Worm (Caenorhabditis elegans) whole organism, L4/young adult: ENCODE results near the gene T11F9.1.
"Not testable (repeated sequence)": the region's sequence is repeated elsewhere in the genome, so short reads cannot be mapped to it uniquely, and the experiment has no call there.

Experiments used
- W03F9.2 ChIP-seq: fragments of 150-350 bp; optimal IDR thresholded peaks from 2 replicates; lab custom pipeline; 2014; ENCODE audit warnings: missing biosample characterization, missing genetic modification characterization
- dao-5 ChIP-seq: sonication (generic microtip); optimal IDR thresholded peaks from 2 replicates; lab custom pipeline; 2016; ENCODE audit warnings: missing genotype, missing genetic modification characterization, moderate library complexity, missing compliant biosample characterization
- him-1 ChIP-seq: sonication (generic microtip); optimal IDR thresholded peaks from 2 replicates; lab custom pipeline; 2016; ENCODE audit warnings: missing genotype, missing genetic modification reagents, missing genetic modification characterization, missing compliant biosample characterization

T11F9.1 gene

ce11 chrV:11446297-11446696 is 13.1 kb upstream of the T11F9.1 start, which contains the start of gene mig-17:
Gene mig-17, plus strand, starts transcription at chrV:11446685.
- no peak for TF ChIP-seq W03F9.2 (tag; lab: Kevin White, UChicago)
- TF ChIP-seq him-1 (tag; lab: Kevin White, UChicago), result no peak
- no peak for TF ChIP-seq dao-5 (tag; lab: Kevin White, UChicago)

DNA sequence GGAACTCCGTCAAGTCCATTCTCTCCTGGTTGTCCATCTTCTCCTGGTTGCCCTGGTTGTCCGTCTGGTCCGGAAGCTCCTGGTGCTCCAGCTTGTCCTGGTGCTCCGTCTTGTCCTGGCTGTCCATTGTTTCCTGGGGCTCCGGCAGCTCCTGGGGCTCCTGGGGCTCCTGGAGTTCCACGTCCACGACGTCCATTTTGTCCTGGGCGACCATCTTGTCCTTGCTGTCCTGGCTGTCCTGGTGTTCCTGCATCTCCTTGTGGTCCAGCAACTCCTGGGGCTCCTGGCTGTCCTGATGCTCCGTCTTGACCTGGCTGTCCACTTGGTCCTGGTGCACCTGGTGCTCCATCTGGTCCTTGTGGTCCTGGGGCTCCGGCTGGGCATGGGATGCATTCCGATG is 10.0 kb upstream of the T11F9.1 start:
- TF ChIP-seq W03F9.2 (tag; lab: Kevin White, UChicago) (no peak), dao-5 (tag; lab: Kevin White, UChicago) (no peak), him-1 (tag; lab: Kevin White, UChicago) (no peak)

DNA sequence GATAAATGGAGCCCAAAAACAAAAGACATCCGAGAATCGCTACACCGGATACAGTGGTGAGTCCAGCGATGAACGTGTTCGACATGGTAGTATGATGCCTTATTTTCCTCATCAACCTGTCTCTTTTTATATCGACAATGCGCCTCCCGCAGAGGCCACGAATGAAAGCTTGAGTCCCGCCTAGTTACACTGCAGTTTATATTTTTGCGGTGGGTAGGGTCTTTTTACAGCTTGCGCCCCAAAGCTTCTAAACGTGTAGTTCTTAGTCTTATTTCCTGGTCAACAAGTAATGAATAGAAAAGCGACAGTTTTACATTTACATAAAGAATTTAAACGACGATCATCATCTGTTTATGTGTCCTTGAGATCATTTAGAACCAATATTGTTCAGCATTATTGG is 9.1 kb upstream of the T11F9.1 start, which contains the start of gene col-156:
Gene col-156 (minus strand): TSS at position 101 of the 400 bp plus-strand sequence.
- no peak for TF ChIP-seq him-1 (tag; lab: Kevin White, UChicago)
- no peak for TF ChIP-seq W03F9.2 (tag; lab: Kevin White, UChicago)
- TF ChIP-seq dao-5 (tag; lab: Kevin White, UChicago), result no peak

DNA sequence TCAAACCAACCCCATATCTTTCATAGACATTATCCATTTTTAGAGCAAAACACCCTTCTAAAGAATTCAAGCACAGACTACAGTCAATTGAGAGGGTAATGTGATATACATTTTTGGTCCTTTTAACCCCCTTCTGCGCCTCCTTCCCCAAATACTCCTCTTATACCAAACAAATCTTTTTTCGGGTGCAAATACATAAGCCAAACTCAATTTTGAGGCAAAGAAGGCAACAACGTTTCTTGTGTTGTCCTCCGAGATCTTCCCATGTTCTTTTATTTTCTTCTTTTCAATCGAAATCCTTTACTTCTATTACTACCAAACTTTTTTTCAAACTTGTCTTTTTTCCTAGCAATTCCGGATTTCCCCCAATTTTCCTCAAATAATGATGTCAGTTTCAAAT is 4.4 kb upstream of the T11F9.1 start:
- TF ChIP-seq dao-5 (tag; lab: Kevin White, UChicago), result no peak

DNA sequence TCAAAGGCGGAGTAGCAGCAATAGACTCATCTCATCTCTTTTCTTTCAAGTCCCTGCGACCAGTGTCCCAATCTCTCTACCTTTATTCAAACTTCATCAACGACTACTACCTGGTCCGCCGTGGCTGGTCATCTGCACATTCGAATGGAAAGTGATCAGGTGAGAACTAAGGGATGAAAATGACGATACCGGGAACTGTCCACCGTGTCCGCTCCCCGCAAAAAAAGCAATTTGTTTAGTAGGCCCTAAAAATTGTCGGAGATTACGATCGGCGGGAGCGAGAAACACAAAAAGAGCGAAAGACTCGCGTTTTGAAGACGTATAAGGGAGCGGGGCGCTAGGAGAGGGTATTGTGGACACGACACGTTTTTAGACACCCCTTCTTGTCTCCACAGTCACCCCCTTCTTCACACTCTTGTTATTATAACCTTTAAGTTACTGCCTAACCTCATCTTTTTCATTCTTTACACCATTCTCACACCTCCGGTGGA is 3.7 kb downstream of the T11F9.1 start, which contains the start of gene zipt-16:
Gene zipt-16 (plus strand): TSS at position 51 of the 491 bp plus-strand sequence.
- no peak for TF ChIP-seq W03F9.2 (tag; lab: Kevin White, UChicago)
- TF ChIP-seq him-1 (tag; lab: Kevin White, UChicago), result no peak
- TF ChIP-seq dao-5 (tag; lab: Kevin White, UChicago), result no peak

DNA sequence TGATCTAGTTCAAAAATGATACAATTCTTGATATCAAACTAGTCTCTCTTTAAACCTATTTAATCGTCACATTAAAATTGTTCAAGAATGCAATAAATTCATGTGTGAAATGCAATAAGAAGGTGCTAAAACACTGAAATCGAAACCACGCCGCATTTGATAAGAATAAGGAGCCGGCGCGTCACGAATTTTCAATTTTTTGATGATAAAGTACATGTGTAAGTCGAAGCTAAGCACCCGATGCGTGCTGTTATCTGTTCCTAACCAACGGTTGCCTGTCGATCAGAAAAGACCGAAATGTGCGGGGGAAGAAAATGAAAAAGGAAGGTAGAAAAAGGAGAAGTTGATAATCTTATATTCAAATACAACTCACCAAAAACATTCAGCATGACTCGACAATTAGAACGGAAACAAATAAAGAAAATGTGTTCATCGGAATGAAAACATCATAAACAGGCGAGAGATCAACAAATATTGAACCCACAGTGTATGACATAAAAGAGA is 10.9 kb downstream of the T11F9.1 start, which contains the start of gene aat-6:
Gene aat-6 (minus strand): TSS at position 454 of the 504 bp plus-strand sequence.
- no peak for TF ChIP-seq dao-5 (tag; lab: Kevin White, UChicago)
- TF ChIP-seq W03F9.2 (tag; lab: Kevin White, UChicago), result no peak
- TF ChIP-seq him-1 (tag; lab: Kevin White, UChicago), result no peak

ce11 chrV:11472209-11472608 is 12.9 kb downstream of the T11F9.1 start, which contains the start of the genes nas-20 and nas-21:
Gene nas-20, minus strand, starts transcription at chrV:11472309.
Gene nas-21, plus strand, starts transcription at chrV:11472564.
- TF ChIP-seq W03F9.2 (tag; lab: Kevin White, UChicago), result no peak
- no peak for TF ChIP-seq dao-5 (tag; lab: Kevin White, UChicago)
- TF ChIP-seq him-1 (tag; lab: Kevin White, UChicago), result no peak

- no peak for TF ChIP-seq dao-5 (tag; lab: Kevin White, UChicago)
Observed at ce11 chrV:11474399-11474798, 15.0 kb downstream of the T11F9.1 start, which contains the start of gene nas-22. Gene nas-22, plus strand, starts transcription at chrV:11474699.

- TF ChIP-seq W03F9.2, dao-5, him-1 (tag; lab: Kevin White, UChicago): not testable (repeated sequence)
Observed at ce11 chrV:11475638-11476037, 16.3 kb downstream of the T11F9.1 start, which contains the start of gene T11F9.7. Gene T11F9.7, plus strand, starts transcription at chrV:11475938.

ce11 chrV:11479406-11479805 is 20.1 kb downstream of the T11F9.1 start, which contains the start of gene T11F9.22:
Gene T11F9.22, plus strand, starts transcription at chrV:11479706.
- no peak for TF ChIP-seq dao-5 (tag; lab: Kevin White, UChicago)
- no peak for TF ChIP-seq him-1 (tag; lab: Kevin White, UChicago)
- no peak for TF ChIP-seq W03F9.2 (tag; lab: Kevin White, UChicago)

DNA sequence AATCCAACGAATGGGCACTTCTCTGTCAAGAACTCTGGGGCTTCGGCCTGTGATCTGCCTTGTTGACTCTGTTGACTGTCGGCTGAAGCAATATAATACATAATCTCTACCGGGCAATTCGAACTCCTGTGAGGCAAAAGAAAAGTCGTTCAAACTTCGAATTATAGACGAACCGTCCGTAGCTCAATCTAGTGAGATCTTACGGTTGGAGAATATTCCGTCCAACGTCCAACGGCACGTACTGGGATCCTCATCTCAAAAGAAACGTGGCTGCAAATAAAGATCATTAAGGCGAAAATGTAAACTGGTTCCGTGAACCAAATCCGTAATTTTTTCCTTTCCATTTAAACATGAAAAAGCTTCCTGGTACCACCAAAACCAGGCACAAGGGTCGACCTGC is 21.4 kb downstream of the T11F9.1 start, which contains the start of gene T11F9.14:
Gene T11F9.14 (minus strand): TSS at position 101 of the 400 bp plus-strand sequence.
- TF ChIP-seq W03F9.2, him-1, dao-5 (tag; lab: Kevin White, UChicago): not testable (repeated sequence)

DNA sequence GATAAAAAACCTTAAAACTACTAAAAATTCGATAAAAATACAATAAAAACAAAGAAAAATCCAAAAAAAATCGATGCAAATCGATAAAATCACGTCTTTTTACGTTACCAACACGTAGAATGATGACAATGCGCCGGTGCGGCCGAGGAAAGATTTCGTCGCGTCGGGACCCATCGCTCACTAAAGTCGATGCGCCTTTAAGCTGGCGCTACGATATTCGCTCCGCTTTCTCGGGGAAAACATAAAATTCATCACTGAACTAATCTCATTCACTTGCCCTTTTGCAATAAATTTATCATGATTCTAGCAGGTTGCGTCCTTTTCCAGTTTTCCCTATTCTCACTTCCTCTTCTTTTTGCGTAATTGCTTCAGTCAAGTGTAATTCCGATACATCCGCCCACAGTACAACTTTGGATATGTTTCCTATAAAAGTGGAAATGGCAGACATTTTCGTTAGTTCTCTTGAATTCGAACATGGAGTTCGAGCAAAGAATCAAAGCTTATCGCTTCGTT is 24.3 kb downstream of the T11F9.1 start, which contains the start of gene col-157:
Gene col-157 (plus strand): TSS at position 463 of the 513 bp plus-strand sequence.
- not testable (repeated sequence) for TF ChIP-seq W03F9.2, dao-5, him-1 (tag; lab: Kevin White, UChicago)

DNA sequence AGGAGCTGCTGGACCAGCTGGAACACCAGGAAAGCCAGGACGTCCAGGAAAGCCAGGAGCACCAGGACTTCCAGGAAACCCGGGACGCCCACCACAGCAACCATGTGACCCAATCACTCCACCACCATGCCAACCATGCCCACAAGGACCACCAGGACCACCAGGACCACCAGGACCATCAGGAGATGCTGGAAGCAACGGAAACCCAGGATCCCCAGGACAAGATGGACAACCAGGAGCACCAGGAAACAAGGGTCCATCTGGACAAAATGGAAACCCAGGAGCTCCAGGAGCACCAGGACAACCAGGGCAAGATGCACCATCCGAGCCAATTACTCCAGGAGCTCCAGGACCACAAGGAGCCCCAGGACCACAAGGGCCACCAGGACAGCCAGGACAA is 25.0 kb downstream of the T11F9.1 start:
- TF ChIP-seq W03F9.2 (tag; lab: Kevin White, UChicago), result no peak
- TF ChIP-seq dao-5 (tag; lab: Kevin White, UChicago), result no peak
- no peak for TF ChIP-seq him-1 (tag; lab: Kevin White, UChicago)
